Fruit fly (Drosophila melanogaster) whole organism, embryonic: ENCODE results near the gene CG44088.
A peak's percentile ranks its signal among the peaks of the same experiment; 100 is the strongest.

ENCODE experiments used
- Abd-B ChIP-seq: fragments of 200-800 bp; sonication (Bioruptor generic); optimal IDR thresholded peaks from 2 replicates; lab custom pipeline; 2018; ENCODE audit warnings: missing biosample characterization, mild to moderate bottlenecking, missing genetic modification characterization, moderate library complexity
- BtbVII ChIP-seq: fragments of 200-800 bp; sonication (Bioruptor generic); optimal IDR thresholded peaks from 3 replicates; lab custom pipeline; 2017; ENCODE audit warnings: missing biosample characterization, mild to moderate bottlenecking, missing genetic modification characterization
- C15 ChIP-seq: fragments of 200-800 bp; sonication (Bioruptor generic); IDR thresholded peaks from 3 replicates; pipeline ENCODE4 v1.3.6; 2022; ENCODE audit warnings: missing biosample characterization, missing genetic modification characterization
- CG10431 ChIP-seq: fragments of 200-800 bp; sonication (Bioruptor generic); optimal IDR thresholded peaks from 3 replicates; lab custom pipeline; 2018; ENCODE audit warnings: missing biosample characterization, mild to moderate bottlenecking, missing genetic modification characterization
- CG12155 ChIP-seq: fragments of 200-800 bp; sonication (Bioruptor generic); optimal IDR thresholded peaks from 3 replicates; lab custom pipeline; 2016; ENCODE audit warnings: missing biosample characterization, missing genetic modification characterization
- CG14860 ChIP-seq: fragments of 200-800 bp; sonication (Bioruptor generic); IDR thresholded peaks from 3 replicates; pipeline ENCODE4 v1.3.6; 2022; ENCODE audit warnings: missing biosample characterization, missing genetic modification characterization; ENCODE audit not compliant: partially characterized antibody
- CG15696 ChIP-seq: fragments of 200-800 bp; sonication (Bioruptor generic); optimal IDR thresholded peaks from 2 replicates; lab custom pipeline; 2019; ENCODE audit warnings: missing biosample characterization, mild to moderate bottlenecking, missing genetic modification characterization, moderate library complexity
- CG17361 ChIP-seq: fragments of 200-800 bp; sonication (Bioruptor generic); IDR thresholded peaks from 3 replicates; pipeline ENCODE4 v1.3.6; 2022; ENCODE audit warnings: missing biosample characterization, missing genetic modification characterization
- CG17612 ChIP-seq: fragments of 200-800 bp; sonication (Bioruptor generic); IDR thresholded peaks from 2 replicates; pipeline ENCODE4 v1.3.6; 2022; ENCODE audit warnings: missing biosample characterization, missing genetic modification characterization
- CG17829 ChIP-seq: fragments of 200-800 bp; optimal IDR thresholded peaks from 2 replicates; lab custom pipeline; 2019; ENCODE audit warnings: missing biosample characterization, mild to moderate bottlenecking, missing genetic modification characterization, moderate library complexity
- CG17912 ChIP-seq: fragments of 200-800 bp; sonication (Bioruptor generic); optimal IDR thresholded peaks from 2 replicates; lab custom pipeline; 2018; ENCODE audit warnings: missing biosample characterization, mild to moderate bottlenecking, missing genetic modification characterization
- CG18476 ChIP-seq: fragments of 200-800 bp; sonication (Bioruptor generic); optimal IDR thresholded peaks from 2 replicates; lab custom pipeline; 2016; ENCODE audit warnings: missing biosample characterization, mild to moderate bottlenecking, missing genetic modification characterization
- CG18619 ChIP-seq: fragments of 200-800 bp; sonication (Bioruptor generic); optimal IDR thresholded peaks from 3 replicates; lab custom pipeline; 2017; ENCODE audit warnings: missing biosample characterization, mild to moderate bottlenecking, missing genetic modification characterization
- CG18764 ChIP-seq: fragments of 200-800 bp; sonication (Bioruptor generic); optimal IDR thresholded peaks from 3 replicates; lab custom pipeline; 2016; ENCODE audit warnings: missing biosample characterization, missing genetic modification characterization
- CG3407 ChIP-seq: fragments of 200-800 bp; sonication (Bioruptor generic); optimal IDR thresholded peaks from 2 replicates; lab custom pipeline; 2018; ENCODE audit warnings: missing biosample characterization, mild to moderate bottlenecking, missing genetic modification characterization
- CG4360 ChIP-seq: fragments of 200-800 bp; sonication (Bioruptor generic); IDR thresholded peaks from 2 replicates; pipeline ENCODE4 v1.3.6; 2022; ENCODE audit warnings: missing biosample characterization, missing genetic modification characterization
- CG4730 ChIP-seq: fragments of 200-800 bp; sonication (Bioruptor generic); IDR thresholded peaks from 2 replicates; pipeline ENCODE4 v1.3.6; 2022; ENCODE audit warnings: missing biosample characterization, missing genetic modification characterization
- CG6765 ChIP-seq: fragments of 200-800 bp; sonication (Bioruptor generic); optimal IDR thresholded peaks from 3 replicates; lab custom pipeline; 2017; ENCODE audit warnings: missing biosample characterization, mild to moderate bottlenecking, missing genetic modification characterization
- CG6813 ChIP-seq: fragments of 200-800 bp; sonication (Bioruptor generic); optimal IDR thresholded peaks from 2 replicates; lab custom pipeline; 2017; ENCODE audit warnings: missing biosample characterization, missing genetic modification characterization, mild to moderate bottlenecking, moderate library complexity, missing genetic modification reagents
- CG7839 ChIP-seq: fragments of 200-800 bp; sonication (Bioruptor generic); optimal IDR thresholded peaks from 3 replicates; lab custom pipeline; 2018; ENCODE audit warnings: missing biosample characterization, mild to moderate bottlenecking, missing genetic modification characterization, moderate library complexity
- CG8281 ChIP-seq: fragments of 200-800 bp; sonication (Bioruptor generic); optimal IDR thresholded peaks from 2 replicates; lab custom pipeline; 2018; ENCODE audit warnings: missing biosample characterization, mild to moderate bottlenecking, missing genetic modification characterization, moderate library complexity
- CTCF ChIP-seq: fragments of 200-800 bp; sonication (Bioruptor generic); optimal IDR thresholded peaks from 2 replicates; lab custom pipeline; 2017; ENCODE audit warnings: missing biosample characterization, mild to moderate bottlenecking, missing genetic modification characterization, moderate library complexity
- Camta ChIP-seq: fragments of 200-800 bp; sonication (Bioruptor generic); optimal IDR thresholded peaks from 2 replicates; lab custom pipeline; 2016; ENCODE audit warnings: missing biosample characterization, missing genetic modification characterization
- Dll ChIP-seq: fragments of 200-800 bp; sonication (Bioruptor generic); IDR thresholded peaks from 4 replicates; pipeline ENCODE4 v1.3.6; 2022; ENCODE audit warnings: missing biosample characterization, missing genetic modification characterization; ENCODE audit not compliant: partially characterized antibody
- Hand ChIP-seq: fragments of 200-800 bp; sonication (Bioruptor generic); optimal IDR thresholded peaks from 2 replicates; lab custom pipeline; 2017; ENCODE audit warnings: mild to moderate bottlenecking, missing biosample characterization, missing genetic modification reagents, missing genetic modification characterization
- HmgD ChIP-seq: fragments of 200-800 bp; sonication (Bioruptor generic); optimal IDR thresholded peaks from 3 replicates; lab custom pipeline; 2016; ENCODE audit warnings: missing biosample characterization, missing genetic modification characterization
- Hr51 ChIP-seq, 2 experiments: fragments of 200-800 bp; sonication (Bioruptor generic); optimal IDR thresholded peaks; 2 replicates in 1 of 2; 3 replicates in 1 of 2; lab custom pipeline; 2016 to 2018; ENCODE audit warnings: missing biosample characterization in 2 of 2, missing genetic modification characterization in 2 of 2, mild to moderate bottlenecking in 1 of 2, moderate library complexity in 1 of 2
- Optix ChIP-seq: fragments of 200-800 bp; sonication (Bioruptor generic); IDR thresholded peaks from 3 replicates; pipeline ENCODE4 v1.3.6; 2022; ENCODE audit warnings: missing biosample characterization, missing genetic modification characterization
- Ptx1 ChIP-seq: fragments of 200-800 bp; sonication (Bioruptor generic); IDR thresholded peaks from 2 replicates; pipeline ENCODE4 v1.3.6; 2022; ENCODE audit warnings: missing biosample characterization, missing genetic modification characterization
- Rx ChIP-seq: fragments of 200-800 bp; sonication (Bioruptor generic); IDR thresholded peaks from 2 replicates; pipeline ENCODE4 v1.3.6; 2022; ENCODE audit warnings: missing biosample characterization, missing genetic modification characterization
- Sry-β ChIP-seq: fragments of 200-800 bp; sonication (Bioruptor generic); optimal IDR thresholded peaks from 2 replicates; lab custom pipeline; 2018; ENCODE audit warnings: missing biosample characterization, mild to moderate bottlenecking, missing genetic modification characterization, moderate library complexity
- Tbp ChIP-seq: fragments of >200 bp; optimal IDR thresholded peaks from 2 replicates; lab custom pipeline; 2018; ENCODE audit warnings: missing biosample characterization, missing genetic modification characterization
- bcd ChIP-seq: fragments of 200-800 bp; sonication (Bioruptor generic); optimal IDR thresholded peaks from 2 replicates; lab custom pipeline; 2017; ENCODE audit warnings: missing biosample characterization, mild to moderate bottlenecking, missing genetic modification characterization
- cg ChIP-seq: fragments of 200-800 bp; sonication (Bioruptor generic); optimal IDR thresholded peaks from 3 replicates; lab custom pipeline; 2019; ENCODE audit warnings: missing biosample characterization, mild to moderate bottlenecking, missing genetic modification characterization, moderate library complexity
- dysf ChIP-seq: fragments of 200-800 bp; sonication (Bioruptor generic); IDR thresholded peaks from 3 replicates; pipeline ENCODE4 v1.3.6; 2022; ENCODE audit warnings: missing biosample characterization, missing genetic modification characterization
- esg ChIP-seq: fragments of 200-800 bp; sonication (Bioruptor generic); conservative IDR thresholded peaks from 2 replicates; pipeline ENCODE4 v1.3.6; 2022; ENCODE audit warnings: missing biosample characterization, missing genetic modification characterization
- ftz-f1 ChIP-seq: fragments of 200-800 bp; sonication (Bioruptor generic); optimal IDR thresholded peaks from 2 replicates; lab custom pipeline; 2016; ENCODE audit warnings: missing biosample characterization, missing genetic modification characterization
- gce ChIP-seq: fragments of 200-800 bp; sonication (Bioruptor generic); IDR thresholded peaks from 3 replicates; pipeline ENCODE4 v1.3.6; 2022; ENCODE audit warnings: missing biosample characterization, missing genetic modification characterization
- gfzf ChIP-seq: fragments of 200-800 bp; sonication (Bioruptor generic); optimal IDR thresholded peaks from 2 replicates; lab custom pipeline; 2016; ENCODE audit warnings: missing biosample characterization, mild to moderate bottlenecking, missing genetic modification characterization, moderate library complexity
- grau ChIP-seq: fragments of 200-800 bp; optimal IDR thresholded peaks from 3 replicates; lab custom pipeline; 2019; ENCODE audit warnings: missing biosample characterization, mild to moderate bottlenecking, missing genetic modification characterization, moderate library complexity
- gro ChIP-seq: fragments of 200-800 bp; sonication (Bioruptor generic); optimal IDR thresholded peaks from 2 replicates; lab custom pipeline; 2016; ENCODE audit warnings: missing biosample characterization, missing genetic modification characterization
- lbe ChIP-seq: fragments of 200-800 bp; sonication (Bioruptor generic); optimal IDR thresholded peaks from 2 replicates; lab custom pipeline; 2016; ENCODE audit warnings: missing biosample characterization, mild to moderate bottlenecking, missing genetic modification characterization
- oc ChIP-seq: fragments of 200-800 bp; sonication (Bioruptor generic); optimal IDR thresholded peaks from 2 replicates; lab custom pipeline; 2018; ENCODE audit warnings: missing biosample characterization, mild to moderate bottlenecking, missing genetic modification characterization, moderate library complexity
- pzg ChIP-seq: fragments of 200-800 bp; sonication (Bioruptor generic); optimal IDR thresholded peaks from 3 replicates; lab custom pipeline; 2018; ENCODE audit warnings: missing biosample characterization, mild to moderate bottlenecking, missing genetic modification characterization, moderate library complexity
- repo ChIP-seq: fragments of 200-800 bp; sonication (Bioruptor generic); optimal IDR thresholded peaks from 2 replicates; lab custom pipeline; 2016; ENCODE audit warnings: missing biosample characterization, missing genetic modification characterization
- sima ChIP-seq: fragments of 200-800 bp; sonication (Bioruptor generic); optimal IDR thresholded peaks from 2 replicates; lab custom pipeline; 2016; ENCODE audit warnings: missing biosample characterization, missing genetic modification characterization
- slbo ChIP-seq: fragments of 200-800 bp; sonication (Bioruptor generic); IDR thresholded peaks from 2 replicates; pipeline ENCODE4 v1.3.6; 2022; ENCODE audit warnings: missing biosample characterization, missing genetic modification characterization
- stwl ChIP-seq: fragments of 200-800 bp; sonication (Bioruptor generic); optimal IDR thresholded peaks from 3 replicates; lab custom pipeline; 2018; ENCODE audit warnings: missing biosample characterization, mild to moderate bottlenecking, missing genetic modification characterization, moderate library complexity
- tap ChIP-seq: fragments of 200-800 bp; optimal IDR thresholded peaks from 3 replicates; lab custom pipeline; 2019; ENCODE audit warnings: missing biosample characterization, mild to moderate bottlenecking, missing genetic modification characterization, moderate library complexity
- tll ChIP-seq, 2 experiments: fragments of 200-800 bp in 1 of 2; fragments of >200 bp in 1 of 2; sonication (Bioruptor generic) in 1 of 2; optimal IDR thresholded peaks; 2 replicates each; lab custom pipeline; 2017 to 2019; ENCODE audit warnings: missing biosample characterization in 2 of 2, missing genetic modification characterization in 2 of 2, mild to moderate bottlenecking in 1 of 2, moderate library complexity in 1 of 2
- zen2 ChIP-seq: fragments of 200-800 bp; sonication (Bioruptor generic); IDR thresholded peaks from 3 replicates; pipeline ENCODE4 v1.3.6; 2022; ENCODE audit warnings: missing biosample characterization, missing genetic modification characterization; ENCODE audit not compliant: partially characterized antibody

The CG44088 gene

dm6 chr3R:4806318-4806757 lies 31.5 kb upstream of the CG44088 start (continued):
- TF ChIP-seq CG17612, result no peak
- TF ChIP-seq lbe, result peak; percentile 38
- TF ChIP-seq sima (GFP tag; lab: Kevin White, UChicago), result no peak
- peak; percentile 54 for TF ChIP-seq bcd (GFP tag; lab: Kevin White, UChicago)
- no peak for TF ChIP-seq Rx (GFP tag; lab: Robert Waterston, UW)
- no peak for TF ChIP-seq Abd-B (GFP tag; lab: Kevin White, UChicago)
- peak; percentile 86 for TF ChIP-seq BtbVII (GFP tag; lab: Kevin White, UChicago)
- TF ChIP-seq Hand (GFP tag; lab: Kevin White, UChicago), result peak; percentile 69
- TF ChIP-seq CG4730 (GFP tag; lab: Robert Waterston, UW), result no peak
- TF ChIP-seq grau (tag; lab: Kevin White, UChicago), result peak; percentile 32
- TF ChIP-seq CG7839, result peak; percentile 37
- no peak for TF ChIP-seq gce
- no peak for TF ChIP-seq CTCF (GFP tag; lab: Kevin White, UChicago)
- peak; percentile 64 for TF ChIP-seq CG10431 (GFP tag; lab: Kevin White, UChicago)
- TF ChIP-seq gro (GFP tag; lab: Kevin White, UChicago), result peak; percentile 65
- TF ChIP-seq CG12155, result peak; percentile 1
- TF ChIP-seq Ptx1, result 0 out of 2 replicates have a peak, but pooled peaks have one; percentile 15
- peak; percentile 72 for TF ChIP-seq cg (GFP tag; lab: Kevin White, UChicago)
- TF ChIP-seq tap, result peak; percentile 53
- TF ChIP-seq tll (GFP tag; optimal IDR thresholded peaks at IDR 0.05; lab: Kevin White, UChicago), result peak in 1 of 2 experiments; percentile 84
- peak; percentile 91 for TF ChIP-seq CG3407 (GFP tag; lab: Kevin White, UChicago)
- TF ChIP-seq Dll (GFP tag; lab: Robert Waterston, UW), result 0 out of 4 replicates have a peak, but pooled peaks have one; percentile 37
- no peak for TF ChIP-seq esg (GFP tag; lab: Robert Waterston, UW)
- TF ChIP-seq Camta (GFP tag; lab: Kevin White, UChicago), result peak; percentile 72
- peak; percentile 33 for TF ChIP-seq ftz-f1 (GFP tag; lab: Kevin White, UChicago)
- TF ChIP-seq C15 (GFP tag; lab: Robert Waterston, UW), result no peak
- TF ChIP-seq CG17829, result peak; percentile 35
- TF ChIP-seq CG15696 (tag; lab: Kevin White, UChicago), result peak; percentile 34
- TF ChIP-seq CG8281 (tag; lab: Kevin White, UChicago), result peak; percentile 3
- peak; percentile 11 to 73 for TF ChIP-seq Hr51 (GFP tag; optimal IDR thresholded peaks at IDR 0.05; lab: Kevin White, UChicago)
- TF ChIP-seq gfzf (GFP tag; lab: Kevin White, UChicago), result no peak
- TF ChIP-seq HmgD (GFP tag; lab: Kevin White, UChicago), result peak; percentile 14
- peak; percentile 29 for TF ChIP-seq Sry-β
- TF ChIP-seq CG18619 (GFP tag; lab: Kevin White, UChicago), result peak; percentile 42
- no peak for TF ChIP-seq Optix (GFP tag; lab: Robert Waterston, UW)
- peak; percentile 42 for TF ChIP-seq repo (GFP tag; lab: Kevin White, UChicago)
- TF ChIP-seq CG17912 (GFP tag; lab: Kevin White, UChicago), result peak; percentile 63
- peak; percentile 58 for TF ChIP-seq CG4360 (GFP tag; lab: Robert Waterston, UW)
- peak; percentile 41 for TF ChIP-seq oc (tag; lab: Kevin White, UChicago)
- peak; percentile 86 for TF ChIP-seq CG6765
- peak; percentile 43 for TF ChIP-seq CG18476 (GFP tag; lab: Kevin White, UChicago)
- peak; percentile 57 for TF ChIP-seq CG18764 (GFP tag; lab: Kevin White, UChicago)
- TF ChIP-seq pzg, result no peak
- TF ChIP-seq CG14860 (GFP tag; lab: Robert Waterston, UW), result no peak
- no peak for TF ChIP-seq Tbp (GFP tag; lab: Kevin White, UChicago)
- TF ChIP-seq CG17361, result 0 out of 3 replicates have a peak, but pooled peaks have one; percentile 27
- no peak for TF ChIP-seq dysf (GFP tag; lab: Robert Waterston, UW)
- no peak for TF ChIP-seq slbo (GFP tag; lab: Robert Waterston, UW)
- peak; percentile 29 for TF ChIP-seq stwl (tag; lab: Kevin White, UChicago)
- peak; percentile 91 for TF ChIP-seq CG6813 (GFP tag; lab: Kevin White, UChicago)
- no peak for TF ChIP-seq zen2 (GFP tag; lab: Robert Waterston, UW)
